Fruit fly (Drosophila melanogaster) whole organism, embryonic: ENCODE measurements around the gene CG6709.

Source experiments
- Adf1 ChIP-seq: fragments of 200-800 bp; sonication (Bioruptor generic); IDR thresholded peaks from 2 replicates; pipeline ENCODE4 v1.3.6; 2022; ENCODE audit warnings: missing biosample characterization, missing genetic modification characterization
- Atf6 ChIP-seq: fragments of 200-800 bp; sonication (Bioruptor generic); IDR thresholded peaks from 2 replicates; pipeline ENCODE4 v1.3.6; 2022; ENCODE audit warnings: missing biosample characterization, missing genetic modification characterization
- Bgb ChIP-seq: fragments of 200-800 bp; sonication (Bioruptor generic); IDR thresholded peaks from 2 replicates; pipeline ENCODE4 v1.3.6; 2022; ENCODE audit warnings: missing biosample characterization, missing genetic modification characterization; ENCODE audit not compliant: partially characterized antibody
- CG10543 ChIP-seq: fragments of 200-800 bp; sonication (Bioruptor generic); optimal IDR thresholded peaks from 3 replicates; lab custom pipeline; 2017; ENCODE audit warnings: missing biosample characterization, mild to moderate bottlenecking, missing genetic modification characterization, moderate library complexity
- CG12769 ChIP-seq: fragments of 200-800 bp; sonication (Bioruptor generic); optimal IDR thresholded peaks from 2 replicates; lab custom pipeline; 2019; ENCODE audit warnings: missing biosample characterization, mild to moderate bottlenecking, missing genetic modification characterization, moderate library complexity
- CG13894 ChIP-seq: fragments of 200-800 bp; sonication (Bioruptor generic); optimal IDR thresholded peaks from 3 replicates; lab custom pipeline; 2018; ENCODE audit warnings: missing biosample characterization, mild to moderate bottlenecking, missing genetic modification characterization, moderate library complexity
- CG14050 ChIP-seq: fragments of 200-800 bp; sonication (Bioruptor generic); IDR thresholded peaks from 3 replicates; pipeline ENCODE4 v1.3.6; 2022; ENCODE audit warnings: missing biosample characterization, missing genetic modification characterization
- CG14860 ChIP-seq: fragments of 200-800 bp; sonication (Bioruptor generic); IDR thresholded peaks from 3 replicates; pipeline ENCODE4 v1.3.6; 2022; ENCODE audit warnings: missing biosample characterization, missing genetic modification characterization; ENCODE audit not compliant: partially characterized antibody
- CG15269 ChIP-seq: fragments of 200-800 bp; sonication (Bioruptor generic); optimal IDR thresholded peaks from 2 replicates; lab custom pipeline; 2018; ENCODE audit warnings: missing biosample characterization, mild to moderate bottlenecking, missing genetic modification characterization, moderate library complexity
- CG16779 ChIP-seq: fragments of 200-800 bp; sonication (Bioruptor generic); IDR thresholded peaks from 2 replicates; pipeline ENCODE4 v1.3.6; 2022; ENCODE audit warnings: missing biosample characterization, missing genetic modification characterization
- CG16813 ChIP-seq: fragments of 200-800 bp; sonication (Bioruptor generic); IDR thresholded peaks from 3 replicates; pipeline ENCODE4 v1.3.6; 2022; ENCODE audit warnings: missing biosample characterization, missing genetic modification characterization; ENCODE audit not compliant: partially characterized antibody
- CG3281 ChIP-seq: fragments of 200-800 bp; sonication (Bioruptor generic); optimal IDR thresholded peaks from 3 replicates; lab custom pipeline; 2017; ENCODE audit warnings: missing biosample characterization, mild to moderate bottlenecking, missing genetic modification characterization
- CG34224 ChIP-seq: fragments of 200-800 bp; sonication (Bioruptor generic); IDR thresholded peaks from 3 replicates; pipeline ENCODE4 v1.3.6; 2022; ENCODE audit warnings: missing biosample characterization, missing genetic modification characterization; ENCODE audit not compliant: partially characterized antibody
- CG6765 ChIP-seq: fragments of 200-800 bp; sonication (Bioruptor generic); optimal IDR thresholded peaks from 3 replicates; lab custom pipeline; 2017; ENCODE audit warnings: missing biosample characterization, mild to moderate bottlenecking, missing genetic modification characterization
- CG6854 ChIP-seq: fragments of 200-800 bp; sonication (Bioruptor generic); optimal IDR thresholded peaks from 3 replicates; lab custom pipeline; 2017; ENCODE audit warnings: missing biosample characterization, mild to moderate bottlenecking, missing genetic modification characterization
- D19B ChIP-seq: fragments of 200-800 bp; sonication (Bioruptor generic); optimal IDR thresholded peaks from 2 replicates; lab custom pipeline; 2017; ENCODE audit warnings: missing biosample characterization, mild to moderate bottlenecking, missing genetic modification characterization
- Dbx ChIP-seq: fragments of 200-800 bp; sonication (Bioruptor generic); IDR thresholded peaks from 3 replicates; pipeline ENCODE4 v1.3.6; 2022; ENCODE audit warnings: missing biosample characterization, missing genetic modification characterization
- Drgx ChIP-seq: fragments of 200-800 bp; sonication (Bioruptor generic); IDR thresholded peaks from 2 replicates; pipeline ENCODE4 v1.3.6; 2022; ENCODE audit warnings: missing biosample characterization, missing genetic modification characterization
- Hmr ChIP-seq: fragments of 200-800 bp; sonication (Bioruptor generic); optimal IDR thresholded peaks from 3 replicates; lab custom pipeline; 2017; ENCODE audit warnings: mild to moderate bottlenecking, missing biosample characterization, missing genetic modification reagents, missing genetic modification characterization
- Jarid2 ChIP-seq: fragments of 200-800 bp; sonication (Bioruptor generic); optimal IDR thresholded peaks from 3 replicates; lab custom pipeline; 2017; ENCODE audit warnings: mild to moderate bottlenecking, missing biosample characterization, missing genetic modification reagents, missing genetic modification characterization
- MBD-R2 ChIP-seq: fragments of 200-800 bp; sonication (Bioruptor generic); IDR thresholded peaks from 2 replicates; pipeline ENCODE4 v1.3.6; 2022; ENCODE audit warnings: missing biosample characterization, missing genetic modification characterization
- Med ChIP-seq: fragments of 200-800 bp; sonication (Bioruptor generic); peaks from one replicate; lab custom pipeline; 2016; ENCODE audit warnings: missing biosample characterization, missing genetic modification characterization, mild to moderate bottlenecking, inconsistent platforms, moderate library complexity
- Oaz ChIP-seq: fragments of 200-800 bp; sonication (Bioruptor generic); IDR thresholded peaks from 2 replicates; pipeline ENCODE4 v1.3.6; 2022; ENCODE audit warnings: missing biosample characterization, missing genetic modification characterization
- Opbp ChIP-seq: fragments of 200-800 bp; sonication (Bioruptor generic); IDR thresholded peaks from 3 replicates; pipeline ENCODE4 v1.3.6; 2022; ENCODE audit warnings: missing biosample characterization, missing genetic modification characterization; ENCODE audit not compliant: partially characterized antibody
- Poxn ChIP-seq: fragments of 200-800 bp; sonication (Bioruptor generic); IDR thresholded peaks from 2 replicates; pipeline ENCODE4 v1.3.6; 2022; ENCODE audit warnings: missing biosample characterization, missing genetic modification characterization
- Rfx ChIP-seq: fragments of 200-800 bp; sonication (Bioruptor generic); IDR thresholded peaks from 2 replicates; pipeline ENCODE4 v1.3.6; 2022; ENCODE audit warnings: missing biosample characterization, missing genetic modification characterization
- Spps ChIP-seq: fragments of 200-800 bp; sonication (Bioruptor generic); optimal IDR thresholded peaks from 2 replicates; lab custom pipeline; 2018; ENCODE audit warnings: missing biosample characterization, mild to moderate bottlenecking, missing genetic modification characterization
- amos ChIP-seq: fragments of 200-800 bp; sonication (Bioruptor generic); IDR thresholded peaks from 2 replicates; pipeline ENCODE4 v1.3.6; 2022; ENCODE audit warnings: missing biosample characterization, missing genetic modification characterization; ENCODE audit not compliant: partially characterized antibody
- az2 ChIP-seq: fragments of 200-800 bp; sonication (Bioruptor generic); optimal IDR thresholded peaks from 3 replicates; lab custom pipeline; 2016; ENCODE audit warnings: missing biosample characterization, missing genetic modification characterization
- bsh ChIP-seq, 2 experiments: fragments of 200-800 bp; sonication (Bioruptor generic); optimal IDR thresholded peaks; 2 replicates each; lab custom pipeline; 2017 to 2018; ENCODE audit warnings: mild to moderate bottlenecking in 2 of 2, missing biosample characterization in 2 of 2, missing genetic modification characterization in 2 of 2, moderate library complexity in 1 of 2
- chinmo ChIP-seq: fragments of 200-800 bp; sonication (Bioruptor generic); IDR thresholded peaks from 4 replicates; pipeline ENCODE4 v1.3.6; 2022; ENCODE audit warnings: missing biosample characterization, missing genetic modification characterization; ENCODE audit not compliant: partially characterized antibody
- dysf ChIP-seq: fragments of 200-800 bp; sonication (Bioruptor generic); IDR thresholded peaks from 3 replicates; pipeline ENCODE4 v1.3.6; 2022; ENCODE audit warnings: missing biosample characterization, missing genetic modification characterization
- exex ChIP-seq: fragments of 200-800 bp; sonication (Bioruptor generic); optimal IDR thresholded peaks from 4 replicates; lab custom pipeline; 2018; ENCODE audit warnings: missing biosample characterization, mild to moderate bottlenecking, missing genetic modification characterization, moderate library complexity
- eyg ChIP-seq: fragments of 200-800 bp; sonication (Bioruptor generic); optimal IDR thresholded peaks from 3 replicates; lab custom pipeline; 2016; ENCODE audit warnings: missing biosample characterization, missing genetic modification characterization
- fd3F ChIP-seq: fragments of 200-800 bp; sonication (Bioruptor generic); optimal IDR thresholded peaks from 2 replicates; lab custom pipeline; 2018; ENCODE audit warnings: missing biosample characterization, mild to moderate bottlenecking, missing genetic modification characterization, moderate library complexity
- hb ChIP-seq: fragments of 200-800 bp; sonication (Bioruptor generic); IDR thresholded peaks from 3 replicates; pipeline ENCODE4 v1.3.6; 2022; ENCODE audit warnings: missing biosample characterization, missing genetic modification characterization; ENCODE audit not compliant: partially characterized antibody
- ind ChIP-seq: fragments of 200-800 bp; sonication (Bioruptor generic); optimal IDR thresholded peaks from 3 replicates; lab custom pipeline; 2016; ENCODE audit warnings: missing biosample characterization, missing genetic modification characterization
- inv ChIP-seq: fragments of 200-800 bp; sonication (Bioruptor generic); IDR thresholded peaks from 2 replicates; pipeline ENCODE4 v1.3.6; 2022; ENCODE audit warnings: missing biosample characterization, missing genetic modification characterization; ENCODE audit not compliant: partially characterized antibody
- lab ChIP-seq: fragments of 200-800 bp; sonication (Bioruptor generic); optimal IDR thresholded peaks from 3 replicates; lab custom pipeline; 2017; ENCODE audit warnings: missing biosample characterization, missing genetic modification characterization, mild to moderate bottlenecking, moderate library complexity, missing genetic modification reagents
- nom ChIP-seq: fragments of 200-800 bp; sonication (Bioruptor generic); optimal IDR thresholded peaks from 2 replicates; lab custom pipeline; 2017; ENCODE audit warnings: missing biosample characterization, missing genetic modification characterization, mild to moderate bottlenecking, moderate library complexity, missing genetic modification reagents
- rib ChIP-seq: fragments of 200-800 bp; sonication (Bioruptor generic); IDR thresholded peaks from 2 replicates; pipeline ENCODE4 v1.3.6; 2022; ENCODE audit warnings: missing biosample characterization, missing genetic modification characterization
- sens ChIP-seq: fragments of 200-800 bp; sonication (Bioruptor generic); peaks from one replicate; lab custom pipeline; 2016; ENCODE audit warnings: missing biosample characterization, missing genetic modification characterization
- sob ChIP-seq: fragments of 200-800 bp; sonication (Bioruptor generic); IDR thresholded peaks from 2 replicates; pipeline ENCODE4 v1.3.6; 2022; ENCODE audit warnings: missing biosample characterization, missing genetic modification characterization
- stc ChIP-seq: fragments of 200-800 bp; sonication (Bioruptor generic); IDR thresholded peaks from 2 replicates; pipeline ENCODE4 v1.3.6; 2022; ENCODE audit warnings: missing biosample characterization, missing genetic modification characterization
- sug ChIP-seq: fragments of 200-800 bp; optimal IDR thresholded peaks from 2 replicates; lab custom pipeline; 2019; ENCODE audit warnings: missing biosample characterization, mild to moderate bottlenecking, missing genetic modification characterization, moderate library complexity
- tna ChIP-seq: fragments of 200-800 bp; sonication (Bioruptor generic); IDR thresholded peaks from 2 replicates; pipeline ENCODE4 v1.3.6; 2022; ENCODE audit warnings: missing biosample characterization, missing genetic modification characterization; ENCODE audit not compliant: partially characterized antibody

CG6709 gene

dm6 chr3L:9846577-9847342, 47.8 kb downstream of the CG6709 start:
- TF ChIP-seq Drgx, result 0 out of 2 replicates have a peak, but pooled peaks have one; percentile 21
- 0 out of 2 replicates have a peak, but pooled peaks have one; percentile 11 for TF ChIP-seq MBD-R2 (GFP tag; lab: Robert Waterston, UW)
- no peak for TF ChIP-seq Poxn (GFP tag; lab: Robert Waterston, UW)
- TF ChIP-seq sug (tag; lab: Kevin White, UChicago), result peak; percentile 32
- TF ChIP-seq stc (GFP tag; lab: Robert Waterston, UW), result 0 out of 2 replicates have a peak, but pooled peaks have one; percentile 9
- TF ChIP-seq inv (GFP tag; lab: Robert Waterston, UW), result peak; percentile 55
- TF ChIP-seq CG14050, result no peak
- TF ChIP-seq D19B, result peak; percentile 64
- TF ChIP-seq tna (GFP tag; lab: Robert Waterston, UW), result peak; percentile 74; the same call in 1 of the 2 replicates
- TF ChIP-seq Hmr (GFP tag; lab: Kevin White, UChicago), result peak; percentile 25
- TF ChIP-seq CG10543, result peak; percentile 11
- 0 out of 2 replicates have a peak, but pooled peaks have one; percentile 14 for TF ChIP-seq sob (GFP tag; lab: Robert Waterston, UW)
- TF ChIP-seq Adf1 (GFP tag; lab: Robert Waterston, UW), result no peak
- no peak for TF ChIP-seq eyg
- 0 out of 3 replicates have a peak, but pooled peaks have one; percentile 26 for TF ChIP-seq CG14860 (GFP tag; lab: Robert Waterston, UW)
- TF ChIP-seq CG6765 (GFP tag; lab: Kevin White, UChicago), result no peak
- TF ChIP-seq CG16813, result peak; percentile 54
- peak; percentile 37; the same call in 1 of the 3 replicates for TF ChIP-seq Dbx (GFP tag; lab: Robert Waterston, UW)
- TF ChIP-seq rib, result peak; percentile 70
- 0 out of 3 replicates have a peak, but pooled peaks have one; percentile 15 for TF ChIP-seq dysf
- TF ChIP-seq CG16779 (GFP tag; lab: Robert Waterston, UW), result no peak
- 0 out of 2 replicates have a peak, but pooled peaks have one; percentile 35 for TF ChIP-seq amos (GFP tag; lab: Robert Waterston, UW)
- no peak for TF ChIP-seq ind
- peak; percentile 10 for TF ChIP-seq CG15269
- peak; percentile 17 for TF ChIP-seq fd3F (GFP tag; lab: Kevin White, UChicago)
- no peak for TF ChIP-seq CG13894 (tag; lab: Kevin White, UChicago)
- TF ChIP-seq hb (GFP tag; lab: Robert Waterston, UW), result peak; percentile 63; the same call in 1 of the 3 replicates
- TF ChIP-seq az2, result no peak
- TF ChIP-seq bsh (GFP tag; optimal IDR thresholded peaks at IDR 0.05; lab: Kevin White, UChicago), result peak in 1 of 2 experiments; percentile 51
- TF ChIP-seq Jarid2 (GFP tag; lab: Kevin White, UChicago), result no peak
- TF ChIP-seq Opbp (GFP tag; lab: Robert Waterston, UW), result peak; percentile 44; the same call in 1 of the 3 replicates
- peak; percentile 51 for TF ChIP-seq CG3281 (GFP tag; lab: Kevin White, UChicago)
- peak; percentile 16 for TF ChIP-seq nom (GFP tag; lab: Kevin White, UChicago)
- TF ChIP-seq exex (tag; lab: Kevin White, UChicago), result peak; percentile 23
- no peak for TF ChIP-seq Oaz (GFP tag; lab: Robert Waterston, UW)
- TF ChIP-seq Bgb (GFP tag; lab: Robert Waterston, UW), result 0 out of 2 replicates have a peak, but pooled peaks have one; percentile 20
- TF ChIP-seq Rfx (GFP tag; lab: Robert Waterston, UW), result peak; percentile 23; the same call in 1 of the 2 replicates
- no peak for TF ChIP-seq sens (GFP tag; lab: Kevin White, UChicago)
- TF ChIP-seq Med, result peak; percentile 11
- TF ChIP-seq chinmo, result 0 out of 4 replicates have a peak, but pooled peaks have one; percentile 43
- peak; percentile 33 for TF ChIP-seq lab (GFP tag; lab: Kevin White, UChicago)
- TF ChIP-seq CG12769, result peak; percentile 7
- TF ChIP-seq CG34224 (GFP tag; lab: Robert Waterston, UW), result peak; percentile 28; the same call in 1 of the 3 replicates
- no peak for TF ChIP-seq Spps (tag; lab: Kevin White, UChicago)
- peak; percentile 46; the same call in 1 of the 2 replicates for TF ChIP-seq Atf6 (GFP tag; lab: Robert Waterston, UW)
- TF ChIP-seq CG6854, result peak; percentile 21
